Fruit fly (Drosophila melanogaster): ENCODE results near the gene BORCS5.

- no peak for TF ChIP-seq CG8478 (optimal IDR thresholded peaks at IDR 0.05)
- TF ChIP-seq CTCF (optimal IDR thresholded peaks at IDR 0.05) = no peak
These were observed 21.6 kb upstream of the BORCS5 start for dm6 chrX:11894198-11894597.

Data from S2 (cell line).